Worm (Caenorhabditis elegans): ENCODE measurements around the gene ung-1.
"Not testable (repeated sequence)": the region's sequence is repeated elsewhere in the genome, so short reads cannot be mapped to it uniquely, and the experiment has no call there.

ce11 chrIII:11967049-11967448, 6.8 kb downstream of the ung-1 start:
- not testable (repeated sequence) for TF ChIP-seq unc-55 (GFP tag; optimal IDR thresholded peaks at IDR 0.05); crh-2 (tag; optimal IDR thresholded peaks at IDR 0.05); mdl-1 (tag; optimal IDR thresholded peaks at IDR 0.05)

All from whole organism, L2 larva.